Worm (Caenorhabditis elegans): Measurements from ENCODE around the gene C05D11.1.

ce11 chrIII:6415306-6415973 lies 21.0 kb upstream of the C05D11.1 start, which contains the start of gene nas-4:
- TF ChIP-seq sdc-2 (tag; optimal IDR thresholded peaks at IDR 0.05) = no peak
- TF ChIP-seq npax-4 (tag; optimal IDR thresholded peaks at IDR 0.05) = no peak
- TF ChIP-seq ceh-2 (tag; optimal IDR thresholded peaks at IDR 0.05) = no peak
- no peak for TF ChIP-seq ttx-3 (tag; optimal IDR thresholded peaks at IDR 0.05)
- TF ChIP-seq ceh-30 (tag; optimal IDR thresholded peaks at IDR 0.05) = no peak
- no peak for TF ChIP-seq rnt-1 (tag; optimal IDR thresholded peaks at IDR 0.05)
